Fruit fly (Drosophila melanogaster): ENCODE results near the gene HisRS.
A peak's percentile ranks its signal among the peaks of the same experiment; 100 is the strongest.

The HisRS gene

DNA sequence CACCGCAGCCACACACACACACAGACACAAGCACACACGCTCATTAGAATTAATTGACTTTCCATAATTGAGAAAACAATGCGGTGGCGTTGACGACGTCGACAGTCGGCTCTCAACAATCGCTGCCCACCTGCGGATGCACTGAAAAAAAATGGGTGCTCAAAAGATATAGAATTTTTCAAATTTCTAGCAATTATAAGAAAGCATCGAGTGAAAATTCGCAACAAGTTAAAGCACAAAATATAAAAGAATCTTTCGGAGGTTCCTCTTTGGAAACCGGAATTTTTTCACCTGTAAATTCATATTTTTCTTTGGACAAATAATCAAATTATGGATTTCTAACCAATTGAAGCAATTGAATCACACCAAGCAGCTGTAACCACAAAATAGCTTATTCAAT lies 26.7 kb downstream of the HisRS start (continued):
- TF ChIP-seq nmo (GFP tag; optimal IDR thresholded peaks at IDR 0.05) (peak; percentile 26), Sox102F (GFP tag; optimal IDR thresholded peaks at IDR 0.05) (peak; percentile 51), ap (GFP tag; IDR thresholded peaks at IDR 0.05) (no peak), Ada2b (GFP tag; IDR thresholded peaks at IDR 0.05) (0 out of 2 replicates have a peak, but pooled peaks have one; percentile 7), gem (tag; optimal IDR thresholded peaks at IDR 0.05) (peak; percentile 59), prd (optimal IDR thresholded peaks at IDR 0.05) (no peak), prd (GFP tag; IDR thresholded peaks at IDR 0.05) (peak; percentile 55; the same call in 2 of the 3 replicates), vvl (GFP tag; IDR thresholded peaks at IDR 0.05) (peak; percentile 47; the same call in 1 of the 2 replicates), CG17361 (GFP tag; IDR thresholded peaks at IDR 0.05) (0 out of 3 replicates have a peak, but pooled peaks have one; percentile 23), Dref (GFP tag; IDR thresholded peaks at IDR 0.05) (no peak), CG7556 (GFP tag; optimal IDR thresholded peaks at IDR 0.05) (no peak), CG13894 (tag; optimal IDR thresholded peaks at IDR 0.05) (no peak), CG1233 (GFP tag; optimal IDR thresholded peaks at IDR 0.05) (no peak), CG10267 (tag; optimal IDR thresholded peaks at IDR 0.05) (peak; percentile 7), CG32772 (GFP tag; IDR thresholded peaks at IDR 0.05) (0 out of 2 replicates have a peak, but pooled peaks have one; percentile 17), tio (GFP tag; optimal IDR thresholded peaks at IDR 0.05) (peak; percentile 18), sens (GFP tag) (peak; percentile 91), CG18262 (tag; optimal IDR thresholded peaks at IDR 0.05) (peak; percentile 41), tap (tag; optimal IDR thresholded peaks at IDR 0.05) (no peak), Fer1 (GFP tag; optimal IDR thresholded peaks at IDR 0.05) (no peak), PHDP (tag; optimal IDR thresholded peaks at IDR 0.05) (peak; percentile 19), pnt (GFP tag; optimal IDR thresholded peaks at IDR 0.05) (peak; percentile 8), CG6254 (GFP tag; optimal IDR thresholded peaks at IDR 0.05) (peak; percentile 25), stc (GFP tag; IDR thresholded peaks at IDR 0.05) (0 out of 2 replicates have a peak, but pooled peaks have one; percentile 14), CG17359 (tag; optimal IDR thresholded peaks at IDR 0.05) (peak; percentile 8), ATbp (GFP tag; optimal IDR thresholded peaks at IDR 0.05) (peak; percentile 15), CG18764 (GFP tag; optimal IDR thresholded peaks at IDR 0.05) (no peak), CG10979 (tag; optimal IDR thresholded peaks at IDR 0.05) (peak; percentile 49), phol (tag; optimal IDR thresholded peaks at IDR 0.05) (peak; percentile 47), sisA (GFP tag; IDR thresholded peaks at IDR 0.05) (peak; percentile 38; the same call in 1 of the 2 replicates), row (GFP tag; IDR thresholded peaks at IDR 0.05) (peak; percentile 17; the same call in 1 of the 3 replicates), Blimp-1 (GFP tag; optimal IDR thresholded peaks at IDR 0.05) (peak; percentile 47), CG31441 (GFP tag; IDR thresholded peaks at IDR 0.05) (0 out of 2 replicates have a peak, but pooled peaks have one; percentile 15), slbo (GFP tag; IDR thresholded peaks at IDR 0.05) (peak; percentile 10; the same call in 1 of the 2 replicates), tin (GFP tag; optimal IDR thresholded peaks at IDR 0.05) (peak; percentile 25), NC2β (GFP tag; optimal IDR thresholded peaks at IDR 0.05) (no peak), CG7839 (tag; optimal IDR thresholded peaks at IDR 0.05) (peak; percentile 28), CG11504 (tag; optimal IDR thresholded peaks at IDR 0.05) (peak; percentile 44), CG4328 (GFP tag; optimal IDR thresholded peaks at IDR 0.05) (no peak), CG2712 (tag; optimal IDR thresholded peaks at IDR 0.05) (peak; percentile 30), Xbp1 (GFP tag; optimal IDR thresholded peaks at IDR 0.05) (peak; percentile 6), ci (GFP tag; IDR thresholded peaks at IDR 0.05) (0 out of 3 replicates have a peak, but pooled peaks have one; percentile 38), Myb (GFP tag; optimal IDR thresholded peaks at IDR 0.05) (no peak), unpg (GFP tag; optimal IDR thresholded peaks at IDR 0.05) (peak; percentile 33), Ssrp (tag; optimal IDR thresholded peaks at IDR 0.05) (peak; percentile 28), tgo (GFP tag; IDR thresholded peaks at IDR 0.05) (peak; percentile 16; the same call in 1 of the 3 replicates), dmrt99B (tag; optimal IDR thresholded peaks at IDR 0.05) (peak; percentile 17), dmrt11E (tag; optimal IDR thresholded peaks at IDR 0.05) (peak; percentile 45), grau (tag; optimal IDR thresholded peaks at IDR 0.05) (peak; percentile 13), CG4820 (GFP tag; optimal IDR thresholded peaks at IDR 0.05) (peak; percentile 24)
